Fruit fly (Drosophila melanogaster) whole organism, embryonic: Measurements from ENCODE around the gene CG14100.

Experiments used
- BtbVII ChIP-seq: fragments of 200-800 bp; sonication (Bioruptor generic); optimal IDR thresholded peaks from 3 replicates; lab custom pipeline; 2017; ENCODE audit warnings: missing biosample characterization, mild to moderate bottlenecking, missing genetic modification characterization
- CG10209 ChIP-seq: fragments of 200-800 bp; sonication (Bioruptor generic); optimal IDR thresholded peaks from 3 replicates; lab custom pipeline; 2017; ENCODE audit warnings: missing biosample characterization, mild to moderate bottlenecking, missing genetic modification characterization, missing genetic modification reagents
- CG10431 ChIP-seq: fragments of 200-800 bp; sonication (Bioruptor generic); optimal IDR thresholded peaks from 3 replicates; lab custom pipeline; 2018; ENCODE audit warnings: missing biosample characterization, mild to moderate bottlenecking, missing genetic modification characterization
- CG11456 ChIP-seq: fragments of 200-800 bp; sonication (Bioruptor generic); IDR thresholded peaks from 3 replicates; pipeline ENCODE4 v1.3.6; 2022; ENCODE audit warnings: missing biosample characterization, missing genetic modification characterization
- CG11504 ChIP-seq: fragments of 200-800 bp; sonication (Bioruptor generic); optimal IDR thresholded peaks from 3 replicates; lab custom pipeline; 2019; ENCODE audit warnings: missing biosample characterization, mild to moderate bottlenecking, missing genetic modification characterization, moderate library complexity
- CG12104 ChIP-seq: fragments of 200-800 bp; sonication (Bioruptor generic); optimal IDR thresholded peaks from 3 replicates; lab custom pipeline; 2016; ENCODE audit warnings: missing biosample characterization, missing genetic modification characterization
- CG1233 ChIP-seq: fragments of 200-800 bp; sonication (Bioruptor generic); optimal IDR thresholded peaks from 4 replicates; lab custom pipeline; 2018; ENCODE audit warnings: missing biosample characterization, mild to moderate bottlenecking, missing genetic modification characterization
- CG12659 ChIP-seq: fragments of 200-800 bp; sonication (Bioruptor generic); optimal IDR thresholded peaks from 3 replicates; lab custom pipeline; 2017; ENCODE audit warnings: mild to moderate bottlenecking, missing biosample characterization, missing genetic modification reagents, missing genetic modification characterization
- CG13424 ChIP-seq: fragments of 200-800 bp; sonication (Bioruptor generic); optimal IDR thresholded peaks from 2 replicates; lab custom pipeline; 2019; ENCODE audit warnings: missing biosample characterization, mild to moderate bottlenecking, missing genetic modification characterization, moderate library complexity
- CG17361 ChIP-seq: fragments of 200-800 bp; sonication (Bioruptor generic); IDR thresholded peaks from 3 replicates; pipeline ENCODE4 v1.3.6; 2022; ENCODE audit warnings: missing biosample characterization, missing genetic modification characterization
- CG1832 ChIP-seq: fragments of 200-800 bp; sonication (Bioruptor generic); optimal IDR thresholded peaks from 2 replicates; lab custom pipeline; 2017; ENCODE audit warnings: missing biosample characterization, mild to moderate bottlenecking, missing genetic modification characterization, inconsistent platforms
- CG2120 ChIP-seq: fragments of 200-800 bp; sonication (Bioruptor generic); optimal IDR thresholded peaks from 3 replicates; lab custom pipeline; 2016; ENCODE audit warnings: missing biosample characterization, missing genetic modification characterization
- CG3995 ChIP-seq: fragments of 200-800 bp; sonication (Bioruptor generic); optimal IDR thresholded peaks from 3 replicates; lab custom pipeline; 2016; ENCODE audit warnings: missing biosample characterization, missing genetic modification characterization
- CG4424 ChIP-seq: fragments of 200-800 bp; sonication (Bioruptor generic); optimal IDR thresholded peaks from 3 replicates; lab custom pipeline; 2016; ENCODE audit warnings: missing biosample characterization, missing genetic modification characterization
- CG6175 ChIP-seq: fragments of 200-800 bp; sonication (Bioruptor generic); IDR thresholded peaks from 3 replicates; pipeline ENCODE4 v1.3.6; 2022; ENCODE audit warnings: missing biosample characterization, missing genetic modification characterization
- CG6689 ChIP-seq: fragments of 200-800 bp; sonication (Bioruptor generic); IDR thresholded peaks from 2 replicates; pipeline ENCODE4 v1.3.6; 2022; ENCODE audit warnings: missing biosample characterization, missing genetic modification characterization
- CG9215 ChIP-seq: fragments of 200-800 bp; sonication (Bioruptor generic); IDR thresholded peaks from 2 replicates; pipeline ENCODE4 v1.3.6; 2022; ENCODE audit warnings: missing biosample characterization, missing genetic modification characterization
- CG9609 ChIP-seq: fragments of 200-800 bp; sonication (Bioruptor generic); optimal IDR thresholded peaks from 3 replicates; lab custom pipeline; 2016; ENCODE audit warnings: missing biosample characterization, missing genetic modification characterization
- E2f1 ChIP-seq: fragments of 200-800 bp; sonication (Bioruptor generic); IDR thresholded peaks from 2 replicates; pipeline ENCODE4 v1.3.6; 2022; ENCODE audit warnings: missing biosample characterization, missing genetic modification characterization
- Fer1 ChIP-seq: fragments of 200-800 bp; sonication (Bioruptor generic); optimal IDR thresholded peaks from 2 replicates; lab custom pipeline; 2017; ENCODE audit warnings: missing biosample characterization, mild to moderate bottlenecking, missing genetic modification characterization
- HLH3B ChIP-seq: fragments of 200-800 bp; sonication (Bioruptor generic); IDR thresholded peaks from 2 replicates; pipeline ENCODE4 v1.3.6; 2022; ENCODE audit warnings: missing biosample characterization, missing genetic modification characterization
- Hr51 ChIP-seq, 2 experiments: fragments of 200-800 bp; sonication (Bioruptor generic); optimal IDR thresholded peaks; 2 replicates in 1 of 2; 3 replicates in 1 of 2; lab custom pipeline; 2016 to 2018; ENCODE audit warnings: missing biosample characterization in 2 of 2, missing genetic modification characterization in 2 of 2, mild to moderate bottlenecking in 1 of 2, moderate library complexity in 1 of 2
- Jarid2 ChIP-seq: fragments of 200-800 bp; sonication (Bioruptor generic); optimal IDR thresholded peaks from 3 replicates; lab custom pipeline; 2017; ENCODE audit warnings: mild to moderate bottlenecking, missing biosample characterization, missing genetic modification reagents, missing genetic modification characterization
- Lim3 ChIP-seq: fragments of 200-800 bp; sonication (Bioruptor generic); IDR thresholded peaks from 2 replicates; pipeline ENCODE4 v1.3.6; 2022; ENCODE audit warnings: missing biosample characterization, missing genetic modification characterization
- NK7.1 ChIP-seq: fragments of 200-800 bp; sonication (Bioruptor generic); optimal IDR thresholded peaks from 3 replicates; lab custom pipeline; 2016; ENCODE audit warnings: missing biosample characterization, missing genetic modification characterization
- Neu2 ChIP-seq: fragments of 200-800 bp; sonication (Bioruptor generic); optimal IDR thresholded peaks from 3 replicates; lab custom pipeline; 2016; ENCODE audit warnings: missing biosample characterization, missing genetic modification characterization, borderline replicate concordance
- PHDP ChIP-seq: fragments of 200-800 bp; sonication (Bioruptor generic); optimal IDR thresholded peaks from 3 replicates; lab custom pipeline; 2018; ENCODE audit warnings: missing biosample characterization, mild to moderate bottlenecking, missing genetic modification characterization, moderate library complexity
- Poxn ChIP-seq: fragments of 200-800 bp; sonication (Bioruptor generic); IDR thresholded peaks from 2 replicates; pipeline ENCODE4 v1.3.6; 2022; ENCODE audit warnings: missing biosample characterization, missing genetic modification characterization
- Ravus ChIP-seq: fragments of 200-800 bp; sonication (Bioruptor generic); IDR thresholded peaks from 2 replicates; pipeline ENCODE4 v1.3.6; 2022; ENCODE audit warnings: missing biosample characterization, missing genetic modification characterization
- Sox100B ChIP-seq: fragments of 200-800 bp; sonication (Bioruptor generic); optimal IDR thresholded peaks from 3 replicates; lab custom pipeline; 2018; ENCODE audit warnings: missing biosample characterization, mild to moderate bottlenecking, missing genetic modification characterization
- Usf ChIP-seq: fragments of 200-800 bp; sonication (Bioruptor generic); optimal IDR thresholded peaks from 2 replicates; lab custom pipeline; 2017; ENCODE audit warnings: missing genotype, missing biosample characterization, missing genetic modification characterization
- crp ChIP-seq, 2 experiments: fragments of 200-800 bp; sonication (Bioruptor generic); optimal IDR thresholded peaks; 2 replicates in 1 of 2; 3 replicates in 1 of 2; lab custom pipeline; 2017; ENCODE audit warnings: missing biosample characterization in 2 of 2, missing genetic modification characterization in 2 of 2, mild to moderate bottlenecking in 1 of 2, moderate library complexity in 1 of 2
- cwo ChIP-seq: fragments of 200-800 bp; sonication (Bioruptor generic); optimal IDR thresholded peaks from 3 replicates; lab custom pipeline; 2017; ENCODE audit warnings: missing biosample characterization, missing genetic modification characterization, mild to moderate bottlenecking, moderate library complexity, missing genetic modification reagents
- dmrt11E ChIP-seq: fragments of 200-800 bp; sonication (Bioruptor generic); optimal IDR thresholded peaks from 3 replicates; lab custom pipeline; 2018; ENCODE audit warnings: missing biosample characterization, mild to moderate bottlenecking, missing genetic modification characterization, moderate library complexity
- en ChIP-seq: fragments of 200-800 bp; sonication (Bioruptor generic); optimal IDR thresholded peaks from 2 replicates; lab custom pipeline; 2016; ENCODE audit warnings: missing biosample characterization, missing genetic modification characterization
- exex ChIP-seq: fragments of 200-800 bp; sonication (Bioruptor generic); optimal IDR thresholded peaks from 4 replicates; lab custom pipeline; 2018; ENCODE audit warnings: missing biosample characterization, mild to moderate bottlenecking, missing genetic modification characterization, moderate library complexity
- fd96Cb ChIP-seq: fragments of 200-800 bp; sonication (Bioruptor generic); optimal IDR thresholded peaks from 2 replicates; lab custom pipeline; 2018; ENCODE audit warnings: missing biosample characterization, mild to moderate bottlenecking, missing genetic modification characterization, moderate library complexity
- gce ChIP-seq: fragments of 200-800 bp; sonication (Bioruptor generic); IDR thresholded peaks from 3 replicates; pipeline ENCODE4 v1.3.6; 2022; ENCODE audit warnings: missing biosample characterization, missing genetic modification characterization
- gcm ChIP-seq: fragments of 200-800 bp; sonication (Bioruptor generic); optimal IDR thresholded peaks from 2 replicates; lab custom pipeline; 2019; ENCODE audit warnings: missing biosample characterization, mild to moderate bottlenecking, missing genetic modification characterization, moderate library complexity
- lbe ChIP-seq: fragments of 200-800 bp; sonication (Bioruptor generic); optimal IDR thresholded peaks from 2 replicates; lab custom pipeline; 2016; ENCODE audit warnings: missing biosample characterization, mild to moderate bottlenecking, missing genetic modification characterization
- onecut ChIP-seq: fragments of 200-800 bp; sonication (Bioruptor generic); IDR thresholded peaks from 2 replicates; pipeline ENCODE4 v1.3.6; 2022; ENCODE audit warnings: missing biosample characterization, missing genetic modification characterization
- org-1 ChIP-seq: fragments of 200-800 bp; sonication (Bioruptor generic); optimal IDR thresholded peaks from 2 replicates; lab custom pipeline; 2017; ENCODE audit warnings: missing biosample characterization, missing genetic modification characterization
- sc ChIP-seq, 3 experiments: fragments of >200 bp in 2 of 3; fragments of 200-800 bp in 1 of 3; sonication (Bioruptor generic) in 1 of 3; optimal IDR thresholded peaks; 2 replicates in 2 of 3; 3 replicates in 1 of 3; lab custom pipeline; 2017; ENCODE audit warnings: mild to moderate bottlenecking in 1 of 3, missing biosample characterization in 1 of 3, missing genetic modification characterization in 1 of 3, missing genetic modification reagents in 1 of 3
- schlank ChIP-seq: fragments of 200-800 bp; sonication (Bioruptor generic); optimal IDR thresholded peaks from 2 replicates; lab custom pipeline; 2018; ENCODE audit warnings: missing biosample characterization, mild to moderate bottlenecking, missing genetic modification characterization
- shn ChIP-seq: fragments of 200-800 bp; sonication (Bioruptor generic); optimal IDR thresholded peaks from 3 replicates; lab custom pipeline; 2016; ENCODE audit warnings: missing biosample characterization, missing genetic modification characterization
- so ChIP-seq: fragments of 200-800 bp; sonication (Bioruptor generic); IDR thresholded peaks from 3 replicates; pipeline ENCODE4 v1.3.6; 2022; ENCODE audit warnings: missing biosample characterization, missing genetic modification characterization
- sr ChIP-seq: fragments of 200-800 bp; sonication (Bioruptor generic); IDR thresholded peaks from 3 replicates; pipeline ENCODE4 v1.3.6; 2022; ENCODE audit warnings: missing biosample characterization, missing genetic modification characterization
- tap ChIP-seq: fragments of 200-800 bp; optimal IDR thresholded peaks from 3 replicates; lab custom pipeline; 2019; ENCODE audit warnings: missing biosample characterization, mild to moderate bottlenecking, missing genetic modification characterization, moderate library complexity
- z ChIP-seq: fragments of 200-800 bp; sonication (Bioruptor generic); IDR thresholded peaks from 3 replicates; pipeline ENCODE4 v1.3.6; 2022; ENCODE audit warnings: missing biosample characterization, missing genetic modification characterization

The CG14100 gene

DNA sequence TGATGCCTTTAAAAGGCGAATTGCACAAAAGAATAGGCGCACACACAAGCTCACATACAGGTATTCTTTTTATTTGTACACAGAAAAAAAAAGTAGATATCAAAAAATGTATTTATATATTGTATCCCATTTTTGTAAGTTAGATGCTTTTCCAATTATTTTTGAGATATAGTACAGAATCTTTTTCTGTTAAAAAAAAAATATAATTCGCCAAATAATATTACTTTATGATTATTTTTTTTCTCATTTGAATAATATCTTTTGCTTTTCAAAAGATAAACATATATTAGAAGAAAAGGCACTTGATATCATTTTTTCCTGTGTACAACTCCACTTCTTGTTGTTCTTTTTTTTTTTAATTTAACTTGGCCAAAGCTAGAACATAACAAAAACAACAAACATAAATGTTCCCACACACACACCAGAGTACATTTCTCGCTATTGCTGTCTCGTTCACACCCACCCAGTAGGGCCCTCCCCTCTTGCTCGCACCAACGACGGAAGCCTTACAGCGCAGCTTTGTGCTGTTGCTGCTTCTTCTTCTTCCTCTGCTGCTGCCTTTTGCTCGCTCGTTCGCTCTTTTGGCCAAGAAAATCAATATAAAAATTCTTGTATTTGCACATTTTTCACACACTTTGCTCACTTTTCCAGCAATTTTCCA lies 44.6 kb upstream of the CG14100 start (continued):
- TF ChIP-seq CG6689 (GFP tag; lab: Robert Waterston, UW) = peak; percentile 87
- TF ChIP-seq Poxn = no peak
- no peak; the same call in 1 of the 2 replicates for TF ChIP-seq CG9215 (GFP tag; lab: Robert Waterston, UW)
- peak; percentile 31 for TF ChIP-seq CG12659 (GFP tag; lab: Kevin White, UChicago)
- TF ChIP-seq CG6175 (GFP tag; lab: Robert Waterston, UW) = 0 out of 3 replicates have a peak, but pooled peaks have one; percentile 12
- TF ChIP-seq CG4424 (GFP tag; lab: Kevin White, UChicago) = peak; percentile 79
- TF ChIP-seq CG13424 (tag; lab: Kevin White, UChicago) = peak; percentile 63
- TF ChIP-seq NK7.1 (GFP tag; lab: Kevin White, UChicago) = no peak
- TF ChIP-seq CG10209 (GFP tag; lab: Kevin White, UChicago) = peak; percentile 56
- no peak for TF ChIP-seq CG9609 (GFP tag; lab: Kevin White, UChicago)
- peak; percentile 83 for TF ChIP-seq Sox100B (GFP tag; lab: Kevin White, UChicago)
- peak; percentile 48 for TF ChIP-seq tap (tag; lab: Kevin White, UChicago)
- peak; percentile 61 for TF ChIP-seq gcm (GFP tag; lab: Kevin White, UChicago)
- no peak for TF ChIP-seq so (GFP tag; lab: Robert Waterston, UW)
- TF ChIP-seq org-1 = peak; percentile 52
- TF ChIP-seq CG1233 (GFP tag; lab: Kevin White, UChicago) = peak; percentile 73
- TF ChIP-seq CG1832 (GFP tag; lab: Kevin White, UChicago) = peak; percentile 86
- no peak for TF ChIP-seq shn (GFP tag; lab: Kevin White, UChicago)
- TF ChIP-seq E2f1 = peak; percentile 84
- peak; percentile 67 for TF ChIP-seq dmrt11E (tag; lab: Kevin White, UChicago)
- TF ChIP-seq Usf (GFP tag; lab: Kevin White, UChicago) = peak; percentile 4
- TF ChIP-seq lbe (GFP tag; lab: Kevin White, UChicago) = no peak
- TF ChIP-seq schlank = no peak
- peak; percentile 33; the same call in 1 of the 3 replicates for TF ChIP-seq gce
- TF ChIP-seq CG2120 (GFP tag; lab: Kevin White, UChicago) = peak; percentile 64
- TF ChIP-seq cwo (GFP tag; lab: Kevin White, UChicago) = peak; percentile 77
- TF ChIP-seq sc (optimal IDR thresholded peaks at IDR 0.05; lab: Kevin White, UChicago) = no peak
- no peak for TF ChIP-seq sc (GFP tag; optimal IDR thresholded peaks at IDR 0.05; lab: Kevin White, UChicago)
- no peak for TF ChIP-seq CG10431
- no peak for TF ChIP-seq sr
- peak; percentile 52 for TF ChIP-seq exex
- peak; percentile 81 for TF ChIP-seq fd96Cb (tag; lab: Kevin White, UChicago)
- TF ChIP-seq Lim3 (GFP tag; lab: Robert Waterston, UW) = no peak
- TF ChIP-seq Hr51 (GFP tag; optimal IDR thresholded peaks at IDR 0.05; lab: Kevin White, UChicago) = peak in 1 of 2 experiments; percentile 77
- TF ChIP-seq CG11456 (GFP tag; lab: Robert Waterston, UW) = no peak
- peak; percentile 69 for TF ChIP-seq Ravus (GFP tag; lab: Robert Waterston, UW)
- no peak for TF ChIP-seq en (GFP tag; lab: Kevin White, UChicago)
- TF ChIP-seq CG3995 (GFP tag; lab: Kevin White, UChicago) = no peak
- peak; percentile 96 for TF ChIP-seq CG17361 (GFP tag; lab: Robert Waterston, UW)
- TF ChIP-seq Jarid2 (GFP tag; lab: Kevin White, UChicago) = no peak
- TF ChIP-seq onecut (GFP tag; lab: Robert Waterston, UW) = peak; percentile 96
- TF ChIP-seq Neu2 = no peak
- peak; percentile 90 for TF ChIP-seq CG11504 (tag; lab: Kevin White, UChicago)
- TF ChIP-seq crp (GFP tag; optimal IDR thresholded peaks at IDR 0.05; lab: Kevin White, UChicago) = no peak
- TF ChIP-seq z = no peak
- peak; percentile 77 for TF ChIP-seq HLH3B
- peak; percentile 61 for TF ChIP-seq CG12104 (GFP tag; lab: Kevin White, UChicago)
- peak; percentile 57 for TF ChIP-seq Fer1 (GFP tag; lab: Kevin White, UChicago)
- TF ChIP-seq PHDP (tag; lab: Kevin White, UChicago) = peak; percentile 87
- peak; percentile 31 for TF ChIP-seq BtbVII (GFP tag; lab: Kevin White, UChicago)
